Fruit fly (Drosophila melanogaster) whole organism, embryonic: ENCODE results near the gene SMC6.

Experiments
- CG10209 ChIP-seq: fragments of 200-800 bp; sonication (Bioruptor generic); optimal IDR thresholded peaks from 3 replicates; lab custom pipeline; 2017; ENCODE audit warnings: missing biosample characterization, mild to moderate bottlenecking, missing genetic modification characterization, missing genetic modification reagents
- CG12659 ChIP-seq: fragments of 200-800 bp; sonication (Bioruptor generic); optimal IDR thresholded peaks from 3 replicates; lab custom pipeline; 2017; ENCODE audit warnings: mild to moderate bottlenecking, missing biosample characterization, missing genetic modification reagents, missing genetic modification characterization
- CG14860 ChIP-seq: fragments of 200-800 bp; sonication (Bioruptor generic); IDR thresholded peaks from 3 replicates; pipeline ENCODE4 v1.3.6; 2022; ENCODE audit warnings: missing biosample characterization, missing genetic modification characterization; ENCODE audit not compliant: partially characterized antibody
- CG15696 ChIP-seq: fragments of 200-800 bp; sonication (Bioruptor generic); optimal IDR thresholded peaks from 2 replicates; lab custom pipeline; 2019; ENCODE audit warnings: missing biosample characterization, mild to moderate bottlenecking, missing genetic modification characterization, moderate library complexity
- CG16863 ChIP-seq: fragments of 200-800 bp; sonication (Bioruptor generic); optimal IDR thresholded peaks from 3 replicates; lab custom pipeline; 2016; ENCODE audit warnings: missing biosample characterization, missing genetic modification characterization
- CG2120 ChIP-seq: fragments of 200-800 bp; sonication (Bioruptor generic); optimal IDR thresholded peaks from 3 replicates; lab custom pipeline; 2016; ENCODE audit warnings: missing biosample characterization, missing genetic modification characterization
- CG2129 ChIP-seq: fragments of 200-800 bp; sonication (Bioruptor generic); IDR thresholded peaks from 2 replicates; pipeline ENCODE4 v1.3.6; 2022; ENCODE audit warnings: missing biosample characterization, missing genetic modification characterization; ENCODE audit not compliant: partially characterized antibody
- CG2712 ChIP-seq: fragments of 200-800 bp; optimal IDR thresholded peaks from 3 replicates; lab custom pipeline; 2019; ENCODE audit warnings: missing biosample characterization, mild to moderate bottlenecking, missing genetic modification characterization, moderate library complexity
- CG32532 ChIP-seq: fragments of 200-800 bp; sonication (Bioruptor generic); IDR thresholded peaks from 2 replicates; pipeline ENCODE4 v1.3.6; 2022; ENCODE audit warnings: missing biosample characterization, missing genetic modification characterization
- CG3995 ChIP-seq: fragments of 200-800 bp; sonication (Bioruptor generic); optimal IDR thresholded peaks from 3 replicates; lab custom pipeline; 2016; ENCODE audit warnings: missing biosample characterization, missing genetic modification characterization
- CG8765 ChIP-seq: fragments of 200-800 bp; sonication (Bioruptor generic); IDR thresholded peaks from 2 replicates; pipeline ENCODE4 v1.3.6; 2022; ENCODE audit warnings: missing biosample characterization, missing genetic modification characterization
- CG9437 ChIP-seq: fragments of 200-800 bp; sonication (Bioruptor generic); optimal IDR thresholded peaks from 2 replicates; lab custom pipeline; 2018; ENCODE audit warnings: missing biosample characterization, mild to moderate bottlenecking, missing genetic modification characterization
- CoRest ChIP-seq: fragments of 200-800 bp; sonication (Bioruptor generic); optimal IDR thresholded peaks from 3 replicates; lab custom pipeline; 2018; ENCODE audit warnings: missing biosample characterization, mild to moderate bottlenecking, missing genetic modification characterization, moderate library complexity
- Deaf1 ChIP-seq: fragments of 200-800 bp; optimal IDR thresholded peaks from 3 replicates; lab custom pipeline; 2019; ENCODE audit warnings: missing biosample characterization, mild to moderate bottlenecking, missing genetic modification characterization, moderate library complexity
- Dfd ChIP-seq, 2 experiments: fragments of >200 bp; optimal IDR thresholded peaks; 2 replicates each; lab custom pipeline; 2017; ENCODE audit warnings: missing biosample characterization in 2 of 2, missing genetic modification characterization in 2 of 2
- Hr51 ChIP-seq, 2 experiments: fragments of 200-800 bp; sonication (Bioruptor generic); optimal IDR thresholded peaks; 2 replicates in 1 of 2; 3 replicates in 1 of 2; lab custom pipeline; 2016 to 2018; ENCODE audit warnings: missing biosample characterization in 2 of 2, missing genetic modification characterization in 2 of 2, mild to moderate bottlenecking in 1 of 2, moderate library complexity in 1 of 2
- Jarid2 ChIP-seq: fragments of 200-800 bp; sonication (Bioruptor generic); optimal IDR thresholded peaks from 3 replicates; lab custom pipeline; 2017; ENCODE audit warnings: mild to moderate bottlenecking, missing biosample characterization, missing genetic modification reagents, missing genetic modification characterization
- MBD-R2 ChIP-seq: fragments of 200-800 bp; sonication (Bioruptor generic); IDR thresholded peaks from 2 replicates; pipeline ENCODE4 v1.3.6; 2022; ENCODE audit warnings: missing biosample characterization, missing genetic modification characterization
- MTF-1 ChIP-seq: fragments of 200-800 bp; sonication (Bioruptor generic); optimal IDR thresholded peaks from 2 replicates; lab custom pipeline; 2018; ENCODE audit warnings: missing biosample characterization, mild to moderate bottlenecking, missing genetic modification characterization, borderline replicate concordance
- Mad ChIP-seq: fragments of 200-800 bp; sonication (Bioruptor generic); optimal IDR thresholded peaks from 2 replicates; lab custom pipeline; 2016; ENCODE audit warnings: missing biosample characterization, missing genetic modification characterization
- Med ChIP-seq: fragments of 200-800 bp; sonication (Bioruptor generic); peaks from one replicate; lab custom pipeline; 2016; ENCODE audit warnings: missing biosample characterization, missing genetic modification characterization, mild to moderate bottlenecking, inconsistent platforms, moderate library complexity
- Meics ChIP-seq: fragments of 200-800 bp; sonication (Bioruptor generic); optimal IDR thresholded peaks from 2 replicates; lab custom pipeline; 2017; ENCODE audit warnings: missing biosample characterization, mild to moderate bottlenecking, missing genetic modification characterization
- Mes4 ChIP-seq: fragments of 200-800 bp; sonication (Bioruptor generic); optimal IDR thresholded peaks from 2 replicates; lab custom pipeline; 2016; ENCODE audit warnings: missing biosample characterization, missing genetic modification characterization
- NC2β ChIP-seq: fragments of 200-800 bp; sonication (Bioruptor generic); optimal IDR thresholded peaks from 2 replicates; lab custom pipeline; 2016; ENCODE audit warnings: missing biosample characterization, missing genetic modification characterization
- Oaz ChIP-seq: fragments of 200-800 bp; sonication (Bioruptor generic); IDR thresholded peaks from 2 replicates; pipeline ENCODE4 v1.3.6; 2022; ENCODE audit warnings: missing biosample characterization, missing genetic modification characterization
- Poxn ChIP-seq: fragments of 200-800 bp; sonication (Bioruptor generic); IDR thresholded peaks from 2 replicates; pipeline ENCODE4 v1.3.6; 2022; ENCODE audit warnings: missing biosample characterization, missing genetic modification characterization
- Ravus ChIP-seq: fragments of 200-800 bp; sonication (Bioruptor generic); IDR thresholded peaks from 2 replicates; pipeline ENCODE4 v1.3.6; 2022; ENCODE audit warnings: missing biosample characterization, missing genetic modification characterization
- Xrp1 ChIP-seq: fragments of 200-800 bp; sonication (Bioruptor generic); IDR thresholded peaks from 2 replicates; pipeline ENCODE4 v1.3.6; 2022; ENCODE audit warnings: missing biosample characterization, missing genetic modification characterization
- ab ChIP-seq: fragments of 200-800 bp; sonication (Bioruptor generic); optimal IDR thresholded peaks from 2 replicates; lab custom pipeline; 2016; ENCODE audit warnings: missing biosample characterization, missing genetic modification characterization
- amos ChIP-seq: fragments of 200-800 bp; sonication (Bioruptor generic); IDR thresholded peaks from 2 replicates; pipeline ENCODE4 v1.3.6; 2022; ENCODE audit warnings: missing biosample characterization, missing genetic modification characterization; ENCODE audit not compliant: partially characterized antibody
- bowl ChIP-seq: fragments of 200-800 bp; sonication (Bioruptor generic); IDR thresholded peaks from 2 replicates; pipeline ENCODE4 v1.3.6; 2022; ENCODE audit warnings: missing biosample characterization, missing genetic modification characterization
- dmrt99B ChIP-seq: fragments of 200-800 bp; sonication (Bioruptor generic); optimal IDR thresholded peaks from 2 replicates; lab custom pipeline; 2018; ENCODE audit warnings: missing biosample characterization, mild to moderate bottlenecking, missing genetic modification characterization, moderate library complexity
- dysf ChIP-seq: fragments of 200-800 bp; sonication (Bioruptor generic); IDR thresholded peaks from 3 replicates; pipeline ENCODE4 v1.3.6; 2022; ENCODE audit warnings: missing biosample characterization, missing genetic modification characterization
- fd96Cb ChIP-seq: fragments of 200-800 bp; sonication (Bioruptor generic); optimal IDR thresholded peaks from 2 replicates; lab custom pipeline; 2018; ENCODE audit warnings: missing biosample characterization, mild to moderate bottlenecking, missing genetic modification characterization, moderate library complexity
- gcm2 ChIP-seq: fragments of 200-800 bp; sonication (Bioruptor generic); optimal IDR thresholded peaks from 2 replicates; lab custom pipeline; 2016; ENCODE audit warnings: missing biosample characterization, missing genetic modification characterization
- gsb ChIP-seq: fragments of 200-800 bp; sonication (Bioruptor generic); IDR thresholded peaks from 2 replicates; pipeline ENCODE4 v1.3.6; 2022; ENCODE audit warnings: missing biosample characterization, missing genetic modification characterization
- gt ChIP-seq: fragments of 200-800 bp; sonication (Bioruptor generic); IDR thresholded peaks from 2 replicates; pipeline ENCODE4 v1.3.6; 2022; ENCODE audit warnings: missing biosample characterization, missing genetic modification characterization
- h ChIP-seq: fragments of >200 bp; optimal IDR thresholded peaks from 2 replicates; lab custom pipeline; 2017
- her ChIP-seq: fragments of 200-800 bp; sonication (Bioruptor generic); optimal IDR thresholded peaks from 2 replicates; lab custom pipeline; 2016; ENCODE audit warnings: missing biosample characterization, missing genetic modification characterization
- ind ChIP-seq: fragments of 200-800 bp; sonication (Bioruptor generic); optimal IDR thresholded peaks from 3 replicates; lab custom pipeline; 2016; ENCODE audit warnings: missing biosample characterization, missing genetic modification characterization
- jumu ChIP-seq: fragments of 200-800 bp; sonication (Bioruptor generic); optimal IDR thresholded peaks from 3 replicates; lab custom pipeline; 2016; ENCODE audit warnings: missing biosample characterization, missing genetic modification characterization
- lab ChIP-seq: fragments of 200-800 bp; sonication (Bioruptor generic); optimal IDR thresholded peaks from 3 replicates; lab custom pipeline; 2017; ENCODE audit warnings: missing biosample characterization, missing genetic modification characterization, mild to moderate bottlenecking, moderate library complexity, missing genetic modification reagents
- lmd ChIP-seq: fragments of 200-800 bp; sonication (Bioruptor generic); IDR thresholded peaks from 2 replicates; pipeline ENCODE4 v1.3.6; 2022; ENCODE audit warnings: missing biosample characterization, missing genetic modification characterization
- luna ChIP-seq: fragments of 200-800 bp; sonication (Bioruptor generic); optimal IDR thresholded peaks from 2 replicates; lab custom pipeline; 2016; ENCODE audit warnings: missing biosample characterization, missing genetic modification characterization
- mld ChIP-seq: fragments of 200-800 bp; sonication (Bioruptor generic); IDR thresholded peaks from 3 replicates; pipeline ENCODE4 v1.3.6; 2022; ENCODE audit warnings: missing biosample characterization, missing genetic modification characterization; ENCODE audit not compliant: partially characterized antibody
- phol ChIP-seq: fragments of 200-800 bp; sonication (Bioruptor generic); optimal IDR thresholded peaks from 3 replicates; lab custom pipeline; 2018; ENCODE audit warnings: missing biosample characterization, mild to moderate bottlenecking, missing genetic modification characterization, moderate library complexity
- schlank ChIP-seq: fragments of 200-800 bp; sonication (Bioruptor generic); optimal IDR thresholded peaks from 2 replicates; lab custom pipeline; 2018; ENCODE audit warnings: missing biosample characterization, mild to moderate bottlenecking, missing genetic modification characterization
- slou ChIP-seq: fragments of 200-800 bp; sonication (Bioruptor generic); optimal IDR thresholded peaks from 3 replicates; lab custom pipeline; 2016; ENCODE audit warnings: missing biosample characterization, missing genetic modification characterization
- ttk ChIP-seq: fragments of 200-800 bp; sonication (Bioruptor generic); IDR thresholded peaks from 2 replicates; pipeline ENCODE4 v2.1.2; 2022; ENCODE audit warnings: missing biosample characterization, missing genetic modification characterization
- unpg ChIP-seq: fragments of 200-800 bp; sonication (Bioruptor generic); optimal IDR thresholded peaks from 3 replicates; lab custom pipeline; 2018; ENCODE audit warnings: missing biosample characterization, mild to moderate bottlenecking, missing genetic modification characterization, moderate library complexity

The SMC6 gene

dm6 chr3R:24205935-24206334 is 12.7 kb upstream of the SMC6 start (continued):
- TF ChIP-seq dysf (GFP tag; lab: Robert Waterston, UW) (0 out of 3 replicates have a peak, but pooled peaks have one; percentile 23), Med (GFP tag; lab: Kevin White, UChicago) (peak; percentile 63), ab (GFP tag; lab: Kevin White, UChicago) (no peak), CG14860 (GFP tag; lab: Robert Waterston, UW) (no peak), amos (no peak), CG3995 (GFP tag; lab: Kevin White, UChicago) (no peak), Mad (GFP tag; lab: Kevin White, UChicago) (no peak), Dfd (GFP tag; optimal IDR thresholded peaks at IDR 0.05; lab: Kevin White, UChicago) (no peak), jumu (GFP tag; lab: Kevin White, UChicago) (no peak), phol (tag; lab: Kevin White, UChicago) (peak; percentile 66), Meics (GFP tag; lab: Kevin White, UChicago) (peak; percentile 18), CoRest (tag; lab: Kevin White, UChicago) (peak; percentile 58), CG12659 (GFP tag; lab: Kevin White, UChicago) (peak; percentile 27), CG9437 (GFP tag; lab: Kevin White, UChicago) (peak; percentile 51), schlank (no peak), CG32532 (GFP tag; lab: Robert Waterston, UW) (no peak), unpg (GFP tag; lab: Kevin White, UChicago) (no peak), Hr51 (GFP tag; optimal IDR thresholded peaks at IDR 0.05; lab: Kevin White, UChicago) (peak in 1 of 2 experiments; percentile 74), dmrt99B (peak; percentile 74), mld (GFP tag; lab: Robert Waterston, UW) (no peak), slou (GFP tag; lab: Kevin White, UChicago) (no peak), MBD-R2 (no peak), gsb (GFP tag; lab: Robert Waterston, UW) (no peak), Ravus (GFP tag; lab: Robert Waterston, UW) (no peak), CG10209 (GFP tag; lab: Kevin White, UChicago) (peak; percentile 17), CG16863 (GFP tag; lab: Kevin White, UChicago) (no peak), lmd (no peak), CG2120 (GFP tag; lab: Kevin White, UChicago) (no peak), fd96Cb (tag; lab: Kevin White, UChicago) (peak; percentile 24), Jarid2 (GFP tag; lab: Kevin White, UChicago) (no peak), luna (GFP tag; lab: Kevin White, UChicago) (no peak), h (no peak), MTF-1 (GFP tag; lab: Kevin White, UChicago) (no peak), Mes4 (no peak), ind (GFP tag; lab: Kevin White, UChicago) (peak; percentile 5), NC2β (GFP tag; lab: Kevin White, UChicago) (no peak), gcm2 (GFP tag; lab: Kevin White, UChicago) (no peak), Deaf1 (tag; lab: Kevin White, UChicago) (no peak), CG8765 (GFP tag; lab: Robert Waterston, UW) (no peak), CG2129 (no peak), CG15696 (tag; lab: Kevin White, UChicago) (no peak), ttk (GFP tag; lab: Robert Waterston, UW) (no peak), Oaz (no peak), CG2712 (peak; percentile 25), bowl (GFP tag; lab: Robert Waterston, UW) (no peak), gt (GFP tag; lab: Robert Waterston, UW) (no peak), her (GFP tag; lab: Kevin White, UChicago) (no peak), lab (no peak), Xrp1 (no peak), Poxn (GFP tag; lab: Robert Waterston, UW) (no peak)
